Worm (Caenorhabditis elegans): ENCODE results near the gene R02F11.9.
A peak's percentile ranks its signal among the peaks of the same experiment; 100 is the strongest.
"Not testable (repeated sequence)": the region's sequence is repeated elsewhere in the genome, so short reads cannot be mapped to it uniquely, and the experiment has no call there.

Gene R02F11.9

DNA sequence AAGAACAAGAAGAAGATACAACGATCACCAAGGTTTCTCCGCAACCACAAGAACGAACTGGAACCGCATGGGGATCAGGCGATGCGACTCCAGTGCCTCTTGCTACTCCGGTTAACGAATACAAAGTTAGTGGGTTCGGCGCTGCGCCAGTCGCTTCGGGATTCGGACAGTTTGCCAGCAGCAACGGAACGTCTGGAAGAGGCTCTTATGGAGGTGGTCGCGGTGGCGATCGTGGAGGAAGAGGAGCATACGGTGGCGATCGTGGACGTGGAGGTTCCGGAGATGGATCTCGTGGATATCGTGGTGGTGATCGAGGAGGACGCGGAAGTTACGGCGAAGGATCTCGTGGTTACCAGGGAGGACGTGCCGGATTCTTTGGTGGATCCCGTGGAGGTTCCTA, 29.2 kb upstream of the R02F11.9 start (continued):
- TF ChIP-seq nhr-28 (tag; optimal IDR thresholded peaks at IDR 0.05): no peak

DNA sequence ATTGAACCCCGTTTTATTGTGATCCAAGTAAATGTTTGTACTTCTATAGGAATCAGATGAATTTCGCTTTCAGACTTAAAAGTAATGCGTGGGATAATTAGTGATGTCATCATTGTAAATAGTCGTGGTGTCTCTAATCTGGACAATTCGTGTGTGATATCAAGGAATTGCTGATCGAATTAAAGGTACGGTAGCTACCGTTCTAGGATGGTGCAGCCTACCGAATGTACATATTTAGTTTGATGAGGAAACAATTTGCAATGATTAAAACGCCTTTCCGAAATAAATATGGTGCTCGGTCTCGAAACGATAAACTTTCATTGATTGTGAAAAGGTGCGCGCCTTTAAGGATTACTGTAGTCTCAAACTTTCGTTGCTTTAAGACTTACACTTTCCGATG, 28.7 kb upstream of the R02F11.9 start:
- TF ChIP-seq mdl-1 (tag; optimal IDR thresholded peaks at IDR 0.05): no peak
- no peak for TF ChIP-seq nhr-20 (tag; optimal IDR thresholded peaks at IDR 0.05)
- TF ChIP-seq alr-1 (tag; optimal IDR thresholded peaks at IDR 0.05; ENCODE audit: borderline replicate concordance): no peak
- TF ChIP-seq fkh-10 (GFP tag; optimal IDR thresholded peaks at IDR 0.05): no peak
- no peak for TF ChIP-seq blmp-1 (tag; optimal IDR thresholded peaks at IDR 0.05)
- no peak for TF ChIP-seq C34B4.2 (tag; optimal IDR thresholded peaks at IDR 0.05)
- no peak for TF ChIP-seq hlh-17 (GFP tag; optimal IDR thresholded peaks at IDR 0.05; ENCODE audit: borderline replicate concordance)
- TF ChIP-seq nhr-28 (tag; optimal IDR thresholded peaks at IDR 0.05): no peak
- no peak for TF ChIP-seq nhr-19 (GFP tag; conservative IDR thresholded peaks at IDR 0.05)

DNA sequence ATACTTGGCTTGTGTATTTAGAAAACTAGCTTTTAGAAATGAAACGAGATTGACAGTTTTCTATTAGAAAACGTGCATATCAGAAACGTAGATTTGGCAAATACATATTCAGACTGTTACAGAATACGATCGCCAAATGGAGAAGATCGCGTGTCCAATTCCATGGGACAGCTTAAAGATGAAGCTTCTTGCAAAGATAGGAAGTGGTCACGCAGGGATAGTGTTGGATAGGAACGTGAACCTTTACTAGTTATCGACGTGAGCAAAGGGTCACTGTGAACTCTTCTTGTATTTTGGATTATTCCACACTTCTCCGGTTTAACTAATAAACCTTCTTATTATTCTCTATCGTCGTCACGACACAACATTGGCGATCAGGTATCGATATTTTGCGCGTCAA, 26.6 kb upstream of the R02F11.9 start, which contains the start of gene bgnt-1.4:
Gene bgnt-1.4, plus strand, starts transcription at position 301 of the 400 bp plus-strand sequence.
- not testable (repeated sequence) for TF ChIP-seq pag-3 (tag; optimal IDR thresholded peaks at IDR 0.05; ENCODE audit: borderline replicate concordance, insufficient read depth); nhr-11 (tag; optimal IDR thresholded peaks at IDR 0.05); fkh-10 (GFP tag; optimal IDR thresholded peaks at IDR 0.05)

DNA sequence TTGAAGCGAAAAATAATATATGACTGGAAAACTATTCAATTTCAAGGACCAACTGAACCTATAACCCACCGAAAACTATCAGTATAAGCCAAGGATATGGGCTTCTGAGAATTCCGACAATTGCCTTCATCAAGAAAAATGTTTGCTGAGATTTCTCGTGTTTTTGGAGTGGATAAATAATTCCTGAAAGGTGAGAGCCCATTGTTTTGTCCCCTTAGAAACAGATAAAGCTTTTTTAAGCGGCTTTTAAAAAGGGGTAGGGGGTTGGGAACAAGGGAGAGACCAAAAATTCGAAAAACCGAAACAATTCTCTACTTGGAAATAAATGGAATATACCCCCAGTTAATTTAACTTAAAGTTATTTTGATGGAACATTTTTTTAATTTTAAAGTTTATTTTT, 20.8 kb upstream of the R02F11.9 start, which contains the start of gene C18G1.8:
Gene C18G1.8, minus strand, starts transcription at position 101 of the 400 bp plus-strand sequence.
- TF ChIP-seq isw-1 (GFP tag; IDR thresholded peaks at IDR 0.05): no peak
- TF ChIP-seq swsn-7 (tag; optimal IDR thresholded peaks at IDR 0.05): no peak
- no peak for TF ChIP-seq ztf-4 (tag; optimal IDR thresholded peaks at IDR 0.05)
- TF ChIP-seq nhr-71 (tag; optimal IDR thresholded peaks at IDR 0.05): no peak
- TF ChIP-seq nhr-19 (GFP tag; conservative IDR thresholded peaks at IDR 0.05): no peak

DNA sequence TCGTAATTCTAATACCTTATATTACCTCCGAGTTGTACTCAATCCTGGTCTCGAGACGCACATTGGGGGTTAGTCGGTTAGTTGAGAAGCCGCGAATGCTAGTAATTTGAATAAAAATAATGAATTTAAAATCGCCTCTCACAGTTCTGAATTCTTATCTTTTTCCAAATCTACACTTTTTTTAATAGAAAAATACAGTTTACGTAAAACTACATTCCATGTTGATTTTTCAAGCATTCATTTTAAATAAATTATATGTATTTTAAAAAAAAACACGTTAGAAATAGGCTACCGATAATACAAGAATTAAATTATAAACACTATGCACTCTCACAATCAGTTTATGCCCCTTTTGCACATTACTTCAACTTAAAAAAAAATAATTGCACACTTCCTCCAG, 17.6 kb upstream of the R02F11.9 start, which contains the start of gene C18G1.9:
Gene C18G1.9, minus strand, starts transcription at position 101 of the 400 bp plus-strand sequence.
- TF ChIP-seq fkh-10 (GFP tag; optimal IDR thresholded peaks at IDR 0.05) (no peak), nhr-90 (tag; optimal IDR thresholded peaks at IDR 0.05; ENCODE audit: poor library complexity) (no peak), ztf-4 (tag; optimal IDR thresholded peaks at IDR 0.05) (no peak), lin-15B (tag; optimal IDR thresholded peaks at IDR 0.05) (no peak), fos-1 (tag; optimal IDR thresholded peaks at IDR 0.05) (no peak), C16A3.4 (tag; optimal IDR thresholded peaks at IDR 0.05) (no peak)

DNA sequence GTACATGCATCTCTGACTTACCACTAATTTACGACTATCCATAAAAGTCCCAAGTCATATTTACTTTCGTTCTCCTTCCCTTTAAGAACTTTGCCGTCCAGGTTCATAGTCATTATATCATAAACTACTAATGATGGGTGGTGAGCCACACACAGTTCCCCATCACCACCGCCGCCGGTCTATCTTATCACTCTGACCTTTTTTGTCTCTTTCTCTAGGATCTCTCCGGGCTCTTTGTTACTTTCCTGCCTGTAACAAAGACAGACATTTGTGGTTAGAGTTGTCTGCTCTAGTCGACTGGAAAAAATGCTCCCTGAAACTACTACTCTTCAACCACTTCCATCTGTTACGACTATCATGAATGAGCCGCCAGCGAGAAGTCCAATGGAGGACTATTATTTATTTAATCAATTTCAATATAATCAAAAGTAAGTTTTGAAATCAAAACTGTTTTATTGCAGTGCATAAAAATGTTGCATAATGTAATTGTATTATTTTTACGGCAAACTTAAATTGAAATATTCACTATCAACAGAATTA, 16.8 kb upstream of the R02F11.9 start, which contains the start of gene elt-7:
Gene elt-7, plus strand, starts transcription at position 263 of the 540 bp plus-strand sequence.
- TF ChIP-seq elt-2 (tag; optimal IDR thresholded peaks at IDR 0.05): peak; percentile 29
- no peak for TF ChIP-seq ces-1 (GFP tag; optimal IDR thresholded peaks at IDR 0.05)
- peak in 1 of 2 experiments; percentile 10 for TF ChIP-seq lin-35 (GFP tag; optimal IDR thresholded peaks at IDR 0.05)

DNA sequence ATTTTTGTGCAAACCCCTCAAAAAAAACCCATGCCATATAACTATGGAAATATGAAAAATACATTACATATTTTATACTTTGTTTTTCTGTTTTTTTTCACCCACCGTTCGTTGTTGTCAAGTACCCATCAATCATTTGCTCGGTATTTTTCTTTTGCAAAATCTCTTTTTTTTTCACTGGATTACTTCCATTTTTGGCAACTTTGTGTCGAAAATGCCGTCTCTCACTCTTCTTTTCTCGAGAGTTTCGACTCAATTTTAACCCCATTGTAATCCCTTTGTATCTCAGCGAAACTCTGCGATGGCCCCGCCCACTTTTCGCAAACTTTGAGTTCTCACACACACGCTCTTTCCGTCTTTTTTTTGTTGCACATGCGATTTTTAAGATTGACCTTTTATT, 12.1 kb upstream of the R02F11.9 start:
- no peak for TF ChIP-seq lsy-2 (tag; optimal IDR thresholded peaks at IDR 0.05)
- peak; percentile 24 for TF ChIP-seq lin-14 (GFP tag; optimal IDR thresholded peaks at IDR 0.05)
- TF ChIP-seq fkh-10 (GFP tag; optimal IDR thresholded peaks at IDR 0.05): no peak
- TF ChIP-seq nhr-71 (tag; optimal IDR thresholded peaks at IDR 0.05): no peak
- no peak for TF ChIP-seq lin-15B (tag; optimal IDR thresholded peaks at IDR 0.05)
- TF ChIP-seq unc-30 (tag; optimal IDR thresholded peaks at IDR 0.05): peak; percentile 47
- no peak for TF ChIP-seq aha-1 (tag; optimal IDR thresholded peaks at IDR 0.05)
- TF ChIP-seq nhr-237 (tag; optimal IDR thresholded peaks at IDR 0.05): no peak
- no peak for TF ChIP-seq mef-2 (tag; optimal IDR thresholded peaks at IDR 0.05)

Measured in whole organism, L1 larva.